Fruit fly (Drosophila melanogaster) whole organism, pupa: Measurements from ENCODE around the gene CG6356.

ENCODE experiments used
- CG10348 ChIP-seq: fragments of 200-800 bp; sonication (Bioruptor generic); IDR thresholded peaks from 2 replicates; pipeline ENCODE4 v1.3.6; 2022; ENCODE audit warnings: missing biosample characterization, missing genetic modification characterization
- CG12605 ChIP-seq: fragments of 200-800 bp; sonication (Bioruptor generic); IDR thresholded peaks from 2 replicates; pipeline ENCODE4 v1.3.6; 2022; ENCODE audit warnings: missing biosample characterization, missing genetic modification characterization
- CG13204 ChIP-seq: fragments of 200-800 bp; sonication (Bioruptor generic); optimal IDR thresholded peaks from 2 replicates; lab custom pipeline; 2018; ENCODE audit warnings: missing biosample characterization, mild to moderate bottlenecking, missing genetic modification characterization, moderate library complexity
- CG14655 ChIP-seq: fragments of 200-800 bp; sonication (Bioruptor generic); optimal IDR thresholded peaks from 3 replicates; lab custom pipeline; 2017; ENCODE audit warnings: mild to moderate bottlenecking, missing biosample characterization, missing genetic modification reagents, missing genetic modification characterization
- CG15710 ChIP-seq: fragments of 200-800 bp; sonication (Bioruptor generic); optimal IDR thresholded peaks from 2 replicates; lab custom pipeline; 2018; ENCODE audit warnings: missing biosample characterization, mild to moderate bottlenecking, missing genetic modification characterization, moderate library complexity
- CG17806 ChIP-seq: fragments of 200-800 bp; sonication (Bioruptor generic); optimal IDR thresholded peaks from 2 replicates; lab custom pipeline; 2018; ENCODE audit warnings: missing biosample characterization, mild to moderate bottlenecking, missing genetic modification characterization, moderate library complexity
- CG32121 ChIP-seq: fragments of 200-800 bp; sonication (Bioruptor generic); IDR thresholded peaks from 2 replicates; pipeline ENCODE4 v1.3.6; 2022; ENCODE audit warnings: missing biosample characterization, missing genetic modification characterization
- CG34367 ChIP-seq: fragments of 200-800 bp; sonication (Bioruptor generic); optimal IDR thresholded peaks from 2 replicates; lab custom pipeline; 2018; ENCODE audit warnings: missing biosample characterization, mild to moderate bottlenecking, missing genetic modification characterization
- CG4496 ChIP-seq: fragments of 200-800 bp; sonication (Bioruptor generic); IDR thresholded peaks from 3 replicates; pipeline ENCODE4 v1.3.6; 2022; ENCODE audit warnings: missing biosample characterization, missing genetic modification characterization
- CG8159 ChIP-seq: fragments of 200-800 bp; sonication (Bioruptor generic); optimal IDR thresholded peaks from 3 replicates; lab custom pipeline; 2018; ENCODE audit warnings: missing biosample characterization, mild to moderate bottlenecking, missing genetic modification characterization, moderate library complexity
- CG8301 ChIP-seq: fragments of 200-800 bp; sonication (Bioruptor generic); optimal IDR thresholded peaks from 2 replicates; lab custom pipeline; 2018; ENCODE audit warnings: missing biosample characterization, mild to moderate bottlenecking, missing genetic modification characterization
- CG9948 ChIP-seq: fragments of 200-800 bp; sonication (Bioruptor generic); optimal IDR thresholded peaks from 2 replicates; lab custom pipeline; 2018; ENCODE audit warnings: missing biosample characterization, mild to moderate bottlenecking, missing genetic modification characterization, moderate library complexity
- D1 ChIP-seq: fragments of 200-800 bp; sonication (Bioruptor generic); optimal IDR thresholded peaks from 2 replicates; lab custom pipeline; 2018; ENCODE audit warnings: missing biosample characterization, mild to moderate bottlenecking, missing genetic modification characterization, moderate library complexity
- EcR ChIP-seq: fragments of 200-800 bp; sonication (Bioruptor generic); optimal IDR thresholded peaks from 3 replicates; lab custom pipeline; 2019; ENCODE audit warnings: missing biosample characterization, missing genetic modification characterization, mild to moderate bottlenecking, moderate library complexity, missing genetic modification reagents
- Ets98B ChIP-seq: fragments of 200-800 bp; sonication (Bioruptor generic); IDR thresholded peaks from 2 replicates; pipeline ENCODE4 v1.3.6; 2022; ENCODE audit warnings: missing biosample characterization, missing genetic modification characterization
- Pif1A ChIP-seq: fragments of 200-800 bp; sonication (Bioruptor generic); optimal IDR thresholded peaks from 3 replicates; lab custom pipeline; 2016; ENCODE audit warnings: missing biosample characterization, missing genetic modification characterization
- Pif1B ChIP-seq: fragments of 200-800 bp; sonication (Bioruptor generic); optimal IDR thresholded peaks from 3 replicates; lab custom pipeline; 2016; ENCODE audit warnings: missing biosample characterization, missing genetic modification characterization
- Snoo ChIP-seq: fragments of 200-800 bp; sonication (Bioruptor generic); optimal IDR thresholded peaks from 3 replicates; lab custom pipeline; 2017; ENCODE audit warnings: missing biosample characterization, mild to moderate bottlenecking, missing genetic modification characterization, inconsistent platforms
- fd96Ca ChIP-seq: fragments of 200-800 bp; sonication (Bioruptor generic); IDR thresholded peaks from 3 replicates; pipeline ENCODE4 v1.3.6; 2022; ENCODE audit warnings: missing biosample characterization, missing genetic modification characterization
- gl ChIP-seq: fragments of 200-800 bp; sonication (Bioruptor generic); optimal IDR thresholded peaks from 2 replicates; lab custom pipeline; 2018; ENCODE audit warnings: missing biosample characterization, mild to moderate bottlenecking, missing genetic modification characterization
- rn ChIP-seq: fragments of 200-800 bp; sonication (Bioruptor generic); IDR thresholded peaks from 2 replicates; pipeline ENCODE4 v1.3.6; 2022; ENCODE audit warnings: missing biosample characterization, missing genetic modification characterization

The CG6356 gene

dm6 chr3R:24276104-24277008 is 7.4 kb upstream of the CG6356 start, which contains the start of gene Orct:
Orct (plus strand) TSS chr3R:24276260.
- TF ChIP-seq CG9948 (peak; percentile 50), CG12605 (no peak), CG4496 (no peak; the same call in 2 of the 3 replicates), CG17806 (tag; lab: Kevin White, UChicago) (peak; percentile 34), Pif1B (GFP tag; lab: Kevin White, UChicago) (peak; percentile 21), CG15710 (tag; lab: Kevin White, UChicago) (peak; percentile 60), D1 (tag; lab: Kevin White, UChicago) (no peak), gl (tag; lab: Kevin White, UChicago) (no peak), Pif1A (GFP tag; lab: Kevin White, UChicago) (peak; percentile 65), CG32121 (GFP tag; lab: Robert Waterston, UW) (peak; percentile 46; the same call in 1 of the 2 replicates), CG8159 (peak; percentile 76), Ets98B (GFP tag; lab: Robert Waterston, UW) (no peak), CG13204 (peak; percentile 96), rn (GFP tag; lab: Robert Waterston, UW) (no peak), CG14655 (peak; percentile 65), EcR (peak; percentile 59), CG34367 (peak; percentile 6), CG8301 (tag; lab: Kevin White, UChicago) (peak; percentile 52), fd96Ca (GFP tag; lab: Robert Waterston, UW) (peak; percentile 47; the same call in 2 of the 3 replicates), CG10348 (GFP tag; lab: Robert Waterston, UW) (no peak), Snoo (tag; lab: Kevin White, UChicago) (peak; percentile 65)

- TF ChIP-seq CG4496, result no peak
- no peak for TF ChIP-seq CG17806 (tag; lab: Kevin White, UChicago)
- no peak for TF ChIP-seq CG8159
- no peak for TF ChIP-seq rn (GFP tag; lab: Robert Waterston, UW)
- no peak for TF ChIP-seq D1 (tag; lab: Kevin White, UChicago)
- no peak for TF ChIP-seq Pif1A (GFP tag; lab: Kevin White, UChicago)
- no peak for TF ChIP-seq CG15710 (tag; lab: Kevin White, UChicago)
- no peak for TF ChIP-seq Snoo (tag; lab: Kevin White, UChicago)
- no peak for TF ChIP-seq gl (tag; lab: Kevin White, UChicago)
- TF ChIP-seq Ets98B (GFP tag; lab: Robert Waterston, UW), result no peak
- TF ChIP-seq CG13204, result no peak
- no peak for TF ChIP-seq CG10348 (GFP tag; lab: Robert Waterston, UW)
- TF ChIP-seq CG12605, result no peak
- no peak for TF ChIP-seq fd96Ca (GFP tag; lab: Robert Waterston, UW)
- no peak for TF ChIP-seq CG14655
- no peak for TF ChIP-seq Pif1B (GFP tag; lab: Kevin White, UChicago)
- no peak for TF ChIP-seq CG32121 (GFP tag; lab: Robert Waterston, UW)
Measured at dm6 chr3R:24278738-24279137, 5.0 kb upstream of the CG6356 start.

- TF ChIP-seq CG34367 (no peak), CG8159 (no peak), EcR (peak; percentile 21), CG14655 (no peak), CG32121 (GFP tag; lab: Robert Waterston, UW) (0 out of 2 replicates have a peak, but pooled peaks have one; percentile 9), gl (tag; lab: Kevin White, UChicago) (no peak)
Measured at dm6 chr3R:24279291-24279690, 4.5 kb upstream of the CG6356 start, which contains the start of gene shps. shps (plus strand) TSS chr3R:24279572.

- no peak for TF ChIP-seq CG34367
- TF ChIP-seq CG8159, result no peak
- TF ChIP-seq fd96Ca (GFP tag; lab: Robert Waterston, UW), result no peak
Measured at dm6 chr3R:24282567-24283324, 1.0 kb upstream of the CG6356 start.

dm6 chr3R:24284164-24284563 is 409 bp downstream of the CG6356 start:
- TF ChIP-seq CG15710 (tag; lab: Kevin White, UChicago) (no peak), gl (tag; lab: Kevin White, UChicago) (no peak), Snoo (tag; lab: Kevin White, UChicago) (no peak), CG13204 (no peak)

dm6 chr3R:24285423-24285822 is 1.7 kb downstream of the CG6356 start:
- TF ChIP-seq CG17806 (tag; lab: Kevin White, UChicago) (no peak), CG15710 (tag; lab: Kevin White, UChicago) (no peak), CG13204 (peak; percentile 29), rn (GFP tag; lab: Robert Waterston, UW) (no peak), CG9948 (no peak), Pif1B (GFP tag; lab: Kevin White, UChicago) (no peak), EcR (peak; percentile 93), D1 (tag; lab: Kevin White, UChicago) (no peak), CG10348 (GFP tag; lab: Robert Waterston, UW) (no peak), Ets98B (GFP tag; lab: Robert Waterston, UW) (peak; percentile 14; the same call in 1 of the 2 replicates), CG32121 (GFP tag; lab: Robert Waterston, UW) (no peak)
